Worm (Caenorhabditis elegans) whole organism, midembryonic: ENCODE results near the gene srj-24.

Source experiments
- T22C8.4 ChIP-seq: fragments of 200-800 bp; sonication (Bioruptor generic); IDR thresholded peaks from 2 replicates; pipeline ENCODE4 v1.3.6; 2022; ENCODE audit warnings: missing genetic modification characterization, missing compliant biosample characterization
- flt-1 ChIP-seq: fragments of 200-800 bp; sonication (Bioruptor generic); IDR thresholded peaks from 2 replicates; pipeline ENCODE4 v1.3.6; 2022; ENCODE audit warnings: missing genetic modification characterization, missing compliant biosample characterization
- klf-2 ChIP-seq: fragments of 200-800 bp; sonication (Bioruptor generic); conservative IDR thresholded peaks from 2 replicates; pipeline ENCODE4 v1.3.6; 2022; ENCODE audit warnings: missing genetic modification reagents, missing genetic modification characterization, missing compliant biosample characterization

ce11 chrV:712882-713281 lies 25.8 kb downstream of the srj-24 start, which contains the start of gene cyp-33C11:
- no peak for TF ChIP-seq flt-1
- no peak for TF ChIP-seq klf-2 (GFP tag; lab: Robert Waterston, UW)
- TF ChIP-seq T22C8.4 (GFP tag; lab: Robert Waterston, UW): no peak
